Worm (Caenorhabditis elegans): ENCODE results near the gene ddr-1.

- TF ChIP-seq dao-5 (tag; optimal IDR thresholded peaks at IDR 0.05) = no peak
- no peak for TF ChIP-seq him-1 (tag; optimal IDR thresholded peaks at IDR 0.05)
- no peak for TF ChIP-seq W03F9.2 (tag; optimal IDR thresholded peaks at IDR 0.05)
These were observed 9.2 kb downstream of the ddr-1 start for ce11 chrX:5470111-5470745.
